Worm (Caenorhabditis elegans) whole organism, L4/young adult: ENCODE measurements around the gene T15B7.1.

Experiments used
- W03F9.2 ChIP-seq: fragments of 150-350 bp; optimal IDR thresholded peaks from 2 replicates; lab custom pipeline; 2014; ENCODE audit warnings: missing biosample characterization, missing genetic modification characterization
- dao-5 ChIP-seq: sonication (generic microtip); optimal IDR thresholded peaks from 2 replicates; lab custom pipeline; 2016; ENCODE audit warnings: missing genotype, missing genetic modification characterization, moderate library complexity, missing compliant biosample characterization
- him-1 ChIP-seq: sonication (generic microtip); optimal IDR thresholded peaks from 2 replicates; lab custom pipeline; 2016; ENCODE audit warnings: missing genotype, missing genetic modification reagents, missing genetic modification characterization, missing compliant biosample characterization

DNA sequence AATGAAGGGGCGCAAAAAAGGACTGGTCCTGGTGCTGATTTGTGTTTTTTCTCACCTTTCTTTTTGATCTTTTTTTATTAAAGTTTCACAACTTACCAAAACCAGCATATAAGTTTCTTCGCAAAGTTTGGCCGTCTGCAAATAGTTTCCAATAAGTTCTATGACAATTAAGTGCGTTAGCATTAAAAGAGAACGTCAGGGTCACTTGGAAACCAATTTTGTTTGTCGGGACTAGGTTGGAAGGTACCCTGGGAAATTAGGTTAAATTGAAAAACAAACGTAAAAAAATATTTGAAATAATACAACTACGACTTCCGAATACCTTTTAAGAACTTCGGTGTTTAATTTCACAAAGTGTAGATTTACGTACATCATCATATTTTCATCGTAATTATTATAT lies 36.0 kb downstream of the T15B7.1 start:
- no peak for TF ChIP-seq W03F9.2
- TF ChIP-seq dao-5 (tag; lab: Kevin White, UChicago), result no peak
- TF ChIP-seq him-1, result no peak
